Fruit fly (Drosophila melanogaster) whole organism, embryonic: Measurements from ENCODE around the gene uncNacbeta.

Experiments used
- Atf6 ChIP-seq: fragments of 200-800 bp; sonication (Bioruptor generic); IDR thresholded peaks from 2 replicates; pipeline ENCODE4 v1.3.6; 2022; ENCODE audit warnings: missing biosample characterization, missing genetic modification characterization
- CG10274 ChIP-seq: fragments of 200-800 bp; sonication (Bioruptor generic); optimal IDR thresholded peaks from 3 replicates; lab custom pipeline; 2017; ENCODE audit warnings: missing biosample characterization, mild to moderate bottlenecking, missing genetic modification characterization
- CG10431 ChIP-seq: fragments of 200-800 bp; sonication (Bioruptor generic); optimal IDR thresholded peaks from 3 replicates; lab custom pipeline; 2018; ENCODE audit warnings: missing biosample characterization, mild to moderate bottlenecking, missing genetic modification characterization
- CG10979 ChIP-seq: fragments of 200-800 bp; sonication (Bioruptor generic); optimal IDR thresholded peaks from 2 replicates; lab custom pipeline; 2018; ENCODE audit warnings: missing biosample characterization, mild to moderate bottlenecking, missing genetic modification characterization, moderate library complexity
- CG11398 ChIP-seq: fragments of 200-800 bp; sonication (Bioruptor generic); optimal IDR thresholded peaks from 2 replicates; lab custom pipeline; 2016; ENCODE audit warnings: missing biosample characterization, missing genetic modification characterization
- CG12236 ChIP-seq: fragments of 200-800 bp; sonication (Bioruptor generic); optimal IDR thresholded peaks from 2 replicates; lab custom pipeline; 2016; ENCODE audit warnings: missing biosample characterization, missing genetic modification characterization
- CG12391 ChIP-seq: fragments of 200-800 bp; sonication (Bioruptor generic); optimal IDR thresholded peaks from 3 replicates; lab custom pipeline; 2018; ENCODE audit warnings: missing biosample characterization, mild to moderate bottlenecking, missing genetic modification characterization, moderate library complexity
- CG13287 ChIP-seq: fragments of 200-800 bp; sonication (Bioruptor generic); IDR thresholded peaks from 2 replicates; pipeline ENCODE4 v1.3.6; 2022; ENCODE audit warnings: missing biosample characterization, missing genetic modification characterization; ENCODE audit not compliant: partially characterized antibody
- CG14667 ChIP-seq: fragments of 200-800 bp; sonication (Bioruptor generic); IDR thresholded peaks from 2 replicates; pipeline ENCODE4 v1.3.6; 2022; ENCODE audit warnings: missing biosample characterization, missing genetic modification characterization
- CG15696 ChIP-seq: fragments of 200-800 bp; sonication (Bioruptor generic); optimal IDR thresholded peaks from 2 replicates; lab custom pipeline; 2019; ENCODE audit warnings: missing biosample characterization, mild to moderate bottlenecking, missing genetic modification characterization, moderate library complexity
- CG1603 ChIP-seq: fragments of 200-800 bp; sonication (Bioruptor generic); optimal IDR thresholded peaks from 2 replicates; lab custom pipeline; 2019; ENCODE audit warnings: missing biosample characterization, mild to moderate bottlenecking, missing genetic modification characterization, moderate library complexity
- CG17186 ChIP-seq: fragments of 200-800 bp; sonication (Bioruptor generic); optimal IDR thresholded peaks from 3 replicates; lab custom pipeline; 2017; ENCODE audit warnings: missing biosample characterization, missing genetic modification reagents, missing genetic modification characterization
- CG18599 ChIP-seq: fragments of 200-800 bp; sonication (Bioruptor generic); optimal IDR thresholded peaks from 3 replicates; lab custom pipeline; 2017; ENCODE audit warnings: missing biosample characterization, missing genetic modification characterization, mild to moderate bottlenecking, moderate library complexity, missing genetic modification reagents
- CG18764 ChIP-seq: fragments of 200-800 bp; sonication (Bioruptor generic); optimal IDR thresholded peaks from 3 replicates; lab custom pipeline; 2016; ENCODE audit warnings: missing biosample characterization, missing genetic modification characterization
- CG2120 ChIP-seq: fragments of 200-800 bp; sonication (Bioruptor generic); optimal IDR thresholded peaks from 3 replicates; lab custom pipeline; 2016; ENCODE audit warnings: missing biosample characterization, missing genetic modification characterization
- CG2678 ChIP-seq: fragments of 200-800 bp; sonication (Bioruptor generic); optimal IDR thresholded peaks from 3 replicates; lab custom pipeline; 2019; ENCODE audit warnings: missing biosample characterization, mild to moderate bottlenecking, missing genetic modification characterization, moderate library complexity
- CG3065 ChIP-seq: fragments of 200-800 bp; sonication (Bioruptor generic); optimal IDR thresholded peaks from 2 replicates; lab custom pipeline; 2016; ENCODE audit warnings: missing biosample characterization, missing genetic modification characterization
- CG34224 ChIP-seq: fragments of 200-800 bp; sonication (Bioruptor generic); IDR thresholded peaks from 3 replicates; pipeline ENCODE4 v1.3.6; 2022; ENCODE audit warnings: missing biosample characterization, missing genetic modification characterization; ENCODE audit not compliant: partially characterized antibody
- CG6654 ChIP-seq: fragments of 200-800 bp; sonication (Bioruptor generic); optimal IDR thresholded peaks from 2 replicates; lab custom pipeline; 2017; ENCODE audit warnings: missing biosample characterization, mild to moderate bottlenecking, missing genetic modification characterization
- CG7786 ChIP-seq: fragments of 200-800 bp; sonication (Bioruptor generic); optimal IDR thresholded peaks from 2 replicates; lab custom pipeline; 2016; ENCODE audit warnings: missing biosample characterization, missing genetic modification characterization
- CG8281 ChIP-seq: fragments of 200-800 bp; sonication (Bioruptor generic); optimal IDR thresholded peaks from 2 replicates; lab custom pipeline; 2018; ENCODE audit warnings: missing biosample characterization, mild to moderate bottlenecking, missing genetic modification characterization, moderate library complexity
- CG8765 ChIP-seq: fragments of 200-800 bp; sonication (Bioruptor generic); IDR thresholded peaks from 2 replicates; pipeline ENCODE4 v1.3.6; 2022; ENCODE audit warnings: missing biosample characterization, missing genetic modification characterization
- CG9609 ChIP-seq: fragments of 200-800 bp; sonication (Bioruptor generic); optimal IDR thresholded peaks from 3 replicates; lab custom pipeline; 2016; ENCODE audit warnings: missing biosample characterization, missing genetic modification characterization
- CHES-1-like ChIP-seq: fragments of 200-800 bp; sonication (Bioruptor generic); optimal IDR thresholded peaks from 2 replicates; lab custom pipeline; 2016; ENCODE audit warnings: missing biosample characterization, missing genetic modification characterization
- CkIIα-i1 ChIP-seq: fragments of 200-800 bp; sonication (Bioruptor generic); IDR thresholded peaks from 2 replicates; pipeline ENCODE4 v1.3.6; 2022; ENCODE audit warnings: missing biosample characterization, missing genetic modification characterization
- D19A ChIP-seq: fragments of 200-800 bp; optimal IDR thresholded peaks from 3 replicates; lab custom pipeline; 2019; ENCODE audit warnings: missing biosample characterization, mild to moderate bottlenecking, missing genetic modification characterization, moderate library complexity
- Deaf1 ChIP-seq: fragments of 200-800 bp; optimal IDR thresholded peaks from 3 replicates; lab custom pipeline; 2019; ENCODE audit warnings: missing biosample characterization, mild to moderate bottlenecking, missing genetic modification characterization, moderate library complexity
- E2f2 ChIP-seq: fragments of 200-800 bp; sonication (Bioruptor generic); IDR thresholded peaks from 2 replicates; pipeline ENCODE4 v1.3.6; 2022; ENCODE audit warnings: missing biosample characterization, missing genetic modification characterization
- Ets65A ChIP-seq: fragments of 200-800 bp; sonication (Bioruptor generic); peaks from one replicate; lab custom pipeline; 2016; ENCODE audit warnings: missing biosample characterization, missing genetic modification characterization
- Hsf ChIP-seq: fragments of 200-800 bp; sonication (Bioruptor generic); optimal IDR thresholded peaks from 3 replicates; lab custom pipeline; 2016; ENCODE audit warnings: missing biosample characterization, missing genetic modification characterization
- Lpt ChIP-seq: fragments of >200 bp; optimal IDR thresholded peaks from 2 replicates; lab custom pipeline; 2018; ENCODE audit warnings: missing biosample characterization, missing genetic modification characterization
- Med ChIP-seq: fragments of 200-800 bp; sonication (Bioruptor generic); peaks from one replicate; lab custom pipeline; 2016; ENCODE audit warnings: missing biosample characterization, missing genetic modification characterization, mild to moderate bottlenecking, inconsistent platforms, moderate library complexity
- Nf-YC ChIP-seq: fragments of 200-800 bp; optimal IDR thresholded peaks from 3 replicates; lab custom pipeline; 2019; ENCODE audit warnings: missing biosample characterization, mild to moderate bottlenecking, missing genetic modification characterization, moderate library complexity
- Sox102F ChIP-seq: fragments of 200-800 bp; sonication (Bioruptor generic); optimal IDR thresholded peaks from 2 replicates; lab custom pipeline; 2018; ENCODE audit warnings: missing biosample characterization, mild to moderate bottlenecking, missing genetic modification characterization, moderate library complexity
- Tbp ChIP-seq: fragments of >200 bp; optimal IDR thresholded peaks from 2 replicates; lab custom pipeline; 2018; ENCODE audit warnings: missing biosample characterization, missing genetic modification characterization
- Xrp1 ChIP-seq: fragments of 200-800 bp; sonication (Bioruptor generic); IDR thresholded peaks from 2 replicates; pipeline ENCODE4 v1.3.6; 2022; ENCODE audit warnings: missing biosample characterization, missing genetic modification characterization
- dati ChIP-seq: fragments of 200-800 bp; sonication (Bioruptor generic); IDR thresholded peaks from 2 replicates; pipeline ENCODE4 v1.3.6; 2022; ENCODE audit warnings: missing biosample characterization, missing genetic modification characterization
- dimm ChIP-seq: fragments of 200-800 bp; sonication (Bioruptor generic); IDR thresholded peaks from 2 replicates; pipeline ENCODE4 v1.3.6; 2022; ENCODE audit warnings: missing biosample characterization, missing genetic modification characterization
- gem ChIP-seq: fragments of 200-800 bp; sonication (Bioruptor generic); optimal IDR thresholded peaks from 2 replicates; lab custom pipeline; 2019; ENCODE audit warnings: missing biosample characterization, mild to moderate bottlenecking, missing genetic modification characterization, moderate library complexity
- grau ChIP-seq: fragments of 200-800 bp; optimal IDR thresholded peaks from 3 replicates; lab custom pipeline; 2019; ENCODE audit warnings: missing biosample characterization, mild to moderate bottlenecking, missing genetic modification characterization, moderate library complexity
- kay ChIP-seq: fragments of 200-800 bp; sonication (Bioruptor generic); optimal IDR thresholded peaks from 2 replicates; lab custom pipeline; 2016; ENCODE audit warnings: missing biosample characterization, missing genetic modification characterization
- lab ChIP-seq: fragments of 200-800 bp; sonication (Bioruptor generic); optimal IDR thresholded peaks from 3 replicates; lab custom pipeline; 2017; ENCODE audit warnings: missing biosample characterization, missing genetic modification characterization, mild to moderate bottlenecking, moderate library complexity, missing genetic modification reagents
- row ChIP-seq: fragments of 200-800 bp; sonication (Bioruptor generic); IDR thresholded peaks from 3 replicates; pipeline ENCODE4 v1.3.6; 2022; ENCODE audit warnings: missing biosample characterization, missing genetic modification characterization
- scrt ChIP-seq: fragments of 200-800 bp; sonication (Bioruptor generic); optimal IDR thresholded peaks from 2 replicates; lab custom pipeline; 2018; ENCODE audit warnings: missing biosample characterization, mild to moderate bottlenecking, missing genetic modification characterization, moderate library complexity
- sens ChIP-seq: fragments of 200-800 bp; sonication (Bioruptor generic); peaks from one replicate; lab custom pipeline; 2016; ENCODE audit warnings: missing biosample characterization, missing genetic modification characterization
- shn ChIP-seq: fragments of 200-800 bp; sonication (Bioruptor generic); optimal IDR thresholded peaks from 3 replicates; lab custom pipeline; 2016; ENCODE audit warnings: missing biosample characterization, missing genetic modification characterization

Gene uncNacbeta

dm6 chr2L:526924-527307 lies 36.7 kb downstream of the uncNacbeta start:
- TF ChIP-seq CG12236 (GFP tag; lab: Kevin White, UChicago) (no peak), lab (GFP tag; lab: Kevin White, UChicago) (peak; percentile 11), CG18764 (GFP tag; lab: Kevin White, UChicago) (no peak), dimm (GFP tag; lab: Robert Waterston, UW) (no peak), Ets65A (peak; percentile 22), Hsf (GFP tag; lab: Kevin White, UChicago) (no peak), CG11398 (GFP tag; lab: Kevin White, UChicago) (no peak), CG10979 (tag; lab: Kevin White, UChicago) (peak; percentile 11), Sox102F (peak; percentile 25), Tbp (GFP tag; lab: Kevin White, UChicago) (no peak), CHES-1-like (GFP tag; lab: Kevin White, UChicago) (no peak), CG6654 (GFP tag; lab: Kevin White, UChicago) (no peak), E2f2 (GFP tag; lab: Robert Waterston, UW) (no peak), CG3065 (GFP tag; lab: Kevin White, UChicago) (no peak), kay (no peak), CG14667 (GFP tag; lab: Robert Waterston, UW) (no peak), grau (tag; lab: Kevin White, UChicago) (no peak), scrt (GFP tag; lab: Kevin White, UChicago) (no peak), CkIIα-i1 (GFP tag; lab: Robert Waterston, UW) (no peak), shn (GFP tag; lab: Kevin White, UChicago) (no peak), CG15696 (no peak), CG2678 (tag; lab: Kevin White, UChicago) (peak; percentile 13), CG1603 (peak; percentile 19), sens (GFP tag; lab: Kevin White, UChicago) (peak; percentile 64), Med (GFP tag; lab: Kevin White, UChicago) (peak; percentile 8), CG18599 (GFP tag; lab: Kevin White, UChicago) (peak; percentile 25), Atf6 (GFP tag; lab: Robert Waterston, UW) (no peak), Nf-YC (tag; lab: Kevin White, UChicago) (peak; percentile 39), dati (GFP tag; lab: Robert Waterston, UW) (no peak), CG10274 (GFP tag; lab: Kevin White, UChicago) (peak; percentile 64), CG2120 (GFP tag; lab: Kevin White, UChicago) (peak; percentile 33), gem (tag; lab: Kevin White, UChicago) (peak; percentile 44), CG9609 (GFP tag; lab: Kevin White, UChicago) (no peak), CG10431 (GFP tag; lab: Kevin White, UChicago) (no peak), CG34224 (no peak), Lpt (no peak), CG17186 (GFP tag; lab: Kevin White, UChicago) (no peak), Deaf1 (tag; lab: Kevin White, UChicago) (no peak), D19A (tag; lab: Kevin White, UChicago) (peak; percentile 32), CG8765 (no peak), CG12391 (peak; percentile 2), Xrp1 (GFP tag; lab: Robert Waterston, UW) (0 out of 2 replicates have a peak, but pooled peaks have one; percentile 15), CG13287 (no peak), CG7786 (GFP tag; lab: Kevin White, UChicago) (no peak), row (GFP tag; lab: Robert Waterston, UW) (peak; percentile 42; the same call in 1 of the 3 replicates), CG8281 (tag; lab: Kevin White, UChicago) (no peak)
